Fruit fly (Drosophila melanogaster): ENCODE results near the gene Rbp9.
A peak's percentile ranks its signal among the peaks of the same experiment; 100 is the strongest.

Rbp9 gene

dm6 chr2L:2954472-2954871 lies at the start of gene Rbp9:
Gene Rbp9, plus strand, starts transcription at chr2L:2954762.
- TF ChIP-seq CG1603 (tag; optimal IDR thresholded peaks at IDR 0.05) (peak; percentile 43), gfzf (GFP tag; optimal IDR thresholded peaks at IDR 0.05) (peak; percentile 41), Myb (GFP tag; optimal IDR thresholded peaks at IDR 0.05) (peak; percentile 7), CG10267 (tag; optimal IDR thresholded peaks at IDR 0.05) (peak; percentile 41), dmrt99B (tag; optimal IDR thresholded peaks at IDR 0.05) (no peak), CG16813 (GFP tag; IDR thresholded peaks at IDR 0.05; ENCODE audit: partially characterized antibody) (0 out of 3 replicates have a peak, but pooled peaks have one; percentile 24), stwl (tag; optimal IDR thresholded peaks at IDR 0.05) (peak; percentile 92), CG4404 (GFP tag; IDR thresholded peaks at IDR 0.05) (no peak), oc (tag; optimal IDR thresholded peaks at IDR 0.05) (no peak)

dm6 chr2L:2905051-2905446 lies 49.5 kb upstream of the Rbp9 start:
- no peak for TF ChIP-seq tll (GFP tag; optimal IDR thresholded peaks at IDR 0.05)
- TF ChIP-seq Oaz (GFP tag; IDR thresholded peaks at IDR 0.05): no peak
- TF ChIP-seq Mes4 (GFP tag; optimal IDR thresholded peaks at IDR 0.05): no peak
- TF ChIP-seq zen2 (GFP tag; IDR thresholded peaks at IDR 0.05; ENCODE audit: partially characterized antibody): no peak
- no peak for TF ChIP-seq ems (GFP tag; optimal IDR thresholded peaks at IDR 0.05)
- TF ChIP-seq sna (GFP tag; IDR thresholded peaks at IDR 0.05; ENCODE audit: partially characterized antibody): no peak
- TF ChIP-seq sr (GFP tag; IDR thresholded peaks at IDR 0.05): no peak
- no peak for TF ChIP-seq Usf (GFP tag; optimal IDR thresholded peaks at IDR 0.05)
- peak; percentile 38; the same call in 1 of the 2 replicates for TF ChIP-seq E2f2 (GFP tag; IDR thresholded peaks at IDR 0.05)
- peak; percentile 42 for TF ChIP-seq Xbp1 (GFP tag; optimal IDR thresholded peaks at IDR 0.05)
- no peak for TF ChIP-seq zfh2 (GFP tag; optimal IDR thresholded peaks at IDR 0.05)
- no peak for TF ChIP-seq hth (optimal IDR thresholded peaks at IDR 0.05)
- TF ChIP-seq tup (GFP tag; optimal IDR thresholded peaks at IDR 0.05): no peak
- TF ChIP-seq CG3163 (GFP tag; optimal IDR thresholded peaks at IDR 0.05): no peak
- TF ChIP-seq Dek (tag; optimal IDR thresholded peaks at IDR 0.05): peak; percentile 21
- no peak for TF ChIP-seq sc (optimal IDR thresholded peaks at IDR 0.05)
- no peak for TF ChIP-seq sc (GFP tag; optimal IDR thresholded peaks at IDR 0.05)
- TF ChIP-seq tap (tag; optimal IDR thresholded peaks at IDR 0.05): peak; percentile 25
- TF ChIP-seq CG3407 (GFP tag; optimal IDR thresholded peaks at IDR 0.05): peak; percentile 21
- no peak for TF ChIP-seq emc (GFP tag; optimal IDR thresholded peaks at IDR 0.05)
- TF ChIP-seq D19A (tag; optimal IDR thresholded peaks at IDR 0.05): peak; percentile 45
- peak; percentile 73 for TF ChIP-seq oc (tag; optimal IDR thresholded peaks at IDR 0.05)
- no peak for TF ChIP-seq gfzf (GFP tag; optimal IDR thresholded peaks at IDR 0.05)
- TF ChIP-seq ERR (GFP tag; optimal IDR thresholded peaks at IDR 0.05): no peak
- no peak for TF ChIP-seq klu (GFP tag; IDR thresholded peaks at IDR 0.05)
- peak; percentile 63 for TF ChIP-seq ttk (GFP tag; IDR thresholded peaks at IDR 0.05)
- TF ChIP-seq vvl (GFP tag; IDR thresholded peaks at IDR 0.05): peak; percentile 77
- TF ChIP-seq Mad (GFP tag; optimal IDR thresholded peaks at IDR 0.05): no peak
- no peak for TF ChIP-seq stwl (tag; optimal IDR thresholded peaks at IDR 0.05)
- TF ChIP-seq Deaf1 (tag; optimal IDR thresholded peaks at IDR 0.05): no peak
- no peak for TF ChIP-seq CG13775 (GFP tag; optimal IDR thresholded peaks at IDR 0.05)
- no peak for TF ChIP-seq pan (optimal IDR thresholded peaks at IDR 0.05)
- TF ChIP-seq pan (GFP tag; optimal IDR thresholded peaks at IDR 0.05 in 1 of 2, IDR thresholded peaks at IDR 0.05 in 1 of 2): peak in 1 of 2 experiments; percentile 67
- no peak for TF ChIP-seq sens-2 (GFP tag; IDR thresholded peaks at IDR 0.05)
- peak; percentile 65 for TF ChIP-seq stc (GFP tag; IDR thresholded peaks at IDR 0.05)
- no peak for TF ChIP-seq tna (GFP tag; IDR thresholded peaks at IDR 0.05; ENCODE audit: partially characterized antibody)
- no peak for TF ChIP-seq CG15073 (GFP tag; optimal IDR thresholded peaks at IDR 0.05)
- TF ChIP-seq mam (GFP tag; optimal IDR thresholded peaks at IDR 0.05): no peak
- peak; percentile 25; the same call in 1 of the 2 replicates for TF ChIP-seq CG17328 (GFP tag; IDR thresholded peaks at IDR 0.05)
- TF ChIP-seq CG32772 (GFP tag; IDR thresholded peaks at IDR 0.05): 0 out of 2 replicates have a peak, but pooled peaks have one; percentile 48
- TF ChIP-seq fu2 (GFP tag; optimal IDR thresholded peaks at IDR 0.05): no peak
- TF ChIP-seq CG11723 (GFP tag; optimal IDR thresholded peaks at IDR 0.05): no peak
- peak; percentile 34 for TF ChIP-seq CG17829 (tag; optimal IDR thresholded peaks at IDR 0.05)
- TF ChIP-seq crol (GFP tag; IDR thresholded peaks at IDR 0.05): no peak

Data from whole organism, embryonic.